Worm (Caenorhabditis elegans): Measurements from ENCODE around the gene lys-8.

DNA sequence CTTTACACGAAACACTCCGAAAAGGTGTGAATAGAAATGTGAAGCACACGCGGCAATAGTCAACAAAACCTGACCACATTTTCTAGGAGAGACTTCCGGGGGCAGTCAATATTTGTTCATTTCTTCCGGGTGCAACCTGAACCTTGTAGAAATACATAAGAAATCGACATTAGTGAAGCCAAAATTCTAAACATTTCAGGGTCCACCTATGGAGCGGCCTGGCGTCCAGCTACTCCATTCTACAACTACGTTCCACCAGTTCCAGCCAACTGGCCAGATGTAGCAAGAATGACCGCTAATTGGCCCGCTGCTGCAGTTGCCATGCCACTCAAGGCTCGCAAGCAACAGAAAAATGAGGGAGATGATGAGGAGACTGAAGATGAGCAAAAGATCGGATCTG is 6.7 kb upstream of the lys-8 start:
- TF ChIP-seq F55B11.4 (tag; optimal IDR thresholded peaks at IDR 0.05; ENCODE audit: borderline replicate concordance, insufficient read depth): no peak
- no peak for TF ChIP-seq F33H1.4 (GFP tag; IDR thresholded peaks at IDR 0.05)
- no peak for TF ChIP-seq nfya-1 (tag; optimal IDR thresholded peaks at IDR 0.05; ENCODE audit: borderline replicate concordance, insufficient read depth)
- no peak for TF ChIP-seq madf-8 (GFP tag; conservative IDR thresholded peaks at IDR 0.05)
- no peak for TF ChIP-seq unc-62 (GFP tag; optimal IDR thresholded peaks at IDR 0.05)
- no peak for TF ChIP-seq atf-7 (tag; optimal IDR thresholded peaks at IDR 0.05)
- no peak for TF ChIP-seq ekl-4 (GFP tag; IDR thresholded peaks at IDR 0.05)
- TF ChIP-seq ama-1 (optimal IDR thresholded peaks at IDR 0.05): no peak
- no peak for TF ChIP-seq ama-1 (GFP tag; optimal IDR thresholded peaks at IDR 0.05)
